Fruit fly (Drosophila melanogaster): ENCODE data around the gene tant.
A peak's percentile ranks its signal among the peaks of the same experiment; 100 is the strongest.

tant gene

dm6 chr3L:6085157-6085556 is 30.2 kb downstream of the tant start (continued):
- TF ChIP-seq ems (GFP tag; optimal IDR thresholded peaks at IDR 0.05) (no peak), gfzf (GFP tag; optimal IDR thresholded peaks at IDR 0.05) (no peak), CG17829 (tag; optimal IDR thresholded peaks at IDR 0.05) (no peak), Hmx (GFP tag; optimal IDR thresholded peaks at IDR 0.05) (no peak), CG8290 (GFP tag; optimal IDR thresholded peaks at IDR 0.05) (no peak), CG8290 (tag; optimal IDR thresholded peaks at IDR 0.05) (no peak), CG8944 (GFP tag; optimal IDR thresholded peaks at IDR 0.05) (no peak), tna (GFP tag; IDR thresholded peaks at IDR 0.05; ENCODE audit: partially characterized antibody) (no peak), psq (GFP tag; optimal IDR thresholded peaks at IDR 0.05) (no peak), ind (GFP tag; optimal IDR thresholded peaks at IDR 0.05) (no peak), prd (optimal IDR thresholded peaks at IDR 0.05) (no peak), prd (GFP tag; IDR thresholded peaks at IDR 0.05) (no peak), CG12744 (GFP tag; optimal IDR thresholded peaks at IDR 0.05) (no peak), lov (optimal IDR thresholded peaks at IDR 0.05) (no peak), lov (GFP tag; IDR thresholded peaks at IDR 0.05) (no peak), D (optimal IDR thresholded peaks at IDR 0.05) (no peak), D (GFP tag; optimal IDR thresholded peaks at IDR 0.05) (peak; percentile 32), TFAM (GFP tag; optimal IDR thresholded peaks at IDR 0.05) (no peak), gce (GFP tag; IDR thresholded peaks at IDR 0.05) (no peak), usp (GFP tag; optimal IDR thresholded peaks at IDR 0.05) (no peak), ERR (GFP tag; optimal IDR thresholded peaks at IDR 0.05) (no peak), zfh1 (GFP tag; IDR thresholded peaks at IDR 0.05) (no peak), chn (GFP tag; optimal IDR thresholded peaks at IDR 0.05) (no peak), NfI (GFP tag; optimal IDR thresholded peaks at IDR 0.05) (peak; percentile 16), mld (GFP tag; IDR thresholded peaks at IDR 0.05; ENCODE audit: partially characterized antibody) (no peak), CG12071 (GFP tag; optimal IDR thresholded peaks at IDR 0.05) (no peak), CG10959 (GFP tag; IDR thresholded peaks at IDR 0.05) (no peak), CG33557 (GFP tag; optimal IDR thresholded peaks at IDR 0.05) (no peak), lola (GFP tag; optimal IDR thresholded peaks at IDR 0.05) (peak in 1 of 3 experiments; percentile 38), CG3281 (GFP tag; optimal IDR thresholded peaks at IDR 0.05) (peak; percentile 20), CG30403 (GFP tag; optimal IDR thresholded peaks at IDR 0.05) (peak; percentile 15), bowl (GFP tag; IDR thresholded peaks at IDR 0.05) (no peak), rib (GFP tag; IDR thresholded peaks at IDR 0.05) (no peak), Bdp1 (GFP tag; optimal IDR thresholded peaks at IDR 0.05) (no peak), Hr39 (optimal IDR thresholded peaks at IDR 0.05) (no peak), Pdp1 (GFP tag; optimal IDR thresholded peaks at IDR 0.05) (no peak), schlank (tag; optimal IDR thresholded peaks at IDR 0.05) (no peak), CG15073 (GFP tag; optimal IDR thresholded peaks at IDR 0.05) (no peak), Nf-YB (GFP tag; optimal IDR thresholded peaks at IDR 0.05) (no peak), CG12659 (GFP tag; optimal IDR thresholded peaks at IDR 0.05) (peak; percentile 9), vnd (GFP tag; IDR thresholded peaks at IDR 0.05; ENCODE audit: partially characterized antibody) (no peak), pzg (GFP tag; optimal IDR thresholded peaks at IDR 0.05) (no peak), dati (GFP tag; IDR thresholded peaks at IDR 0.05) (no peak), CG4360 (GFP tag; IDR thresholded peaks at IDR 0.05) (peak; percentile 30; the same call in 1 of the 2 replicates), wdn (GFP tag; IDR thresholded peaks at IDR 0.05) (no peak), dm (GFP tag; optimal IDR thresholded peaks at IDR 0.05) (no peak), CG30020 (tag; optimal IDR thresholded peaks at IDR 0.05) (no peak), lilli (GFP tag; optimal IDR thresholded peaks at IDR 0.05) (no peak), Xbp1 (GFP tag; optimal IDR thresholded peaks at IDR 0.05) (no peak), tin (GFP tag; optimal IDR thresholded peaks at IDR 0.05) (no peak), onecut (GFP tag; IDR thresholded peaks at IDR 0.05) (no peak), CG6254 (GFP tag; optimal IDR thresholded peaks at IDR 0.05) (no peak), CG9437 (GFP tag; optimal IDR thresholded peaks at IDR 0.05) (no peak), CG15479 (GFP tag; optimal IDR thresholded peaks at IDR 0.05) (no peak)

Data from whole organism, embryonic.